Worm (Caenorhabditis elegans): Measurements from ENCODE around the gene srd-23.

DNA sequence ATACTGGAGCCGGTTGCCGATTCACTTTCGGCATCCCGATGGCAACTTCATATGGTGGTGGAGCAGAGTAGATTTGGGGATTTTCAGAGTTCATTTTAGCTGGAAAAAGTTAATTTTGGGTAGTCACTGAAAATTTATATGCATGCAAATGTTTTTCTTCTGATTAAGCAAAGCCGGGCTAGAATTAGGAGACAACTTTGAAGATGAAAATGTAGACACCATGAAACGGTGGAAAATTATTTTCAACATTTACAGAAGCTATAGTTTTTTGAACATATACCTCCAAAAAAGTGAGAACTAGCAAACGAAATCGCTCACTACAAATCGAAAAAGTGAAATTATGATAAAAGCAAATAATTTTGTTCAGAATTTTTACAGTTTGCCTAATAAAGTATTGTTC, 40.5 kb downstream of the srd-23 start, which contains the start of gene Y40H7A.11:
- TF ChIP-seq med-1 (GFP tag; optimal IDR thresholded peaks at IDR 0.05; ENCODE audit: insufficient read depth) (no peak), ztf-23 (GFP tag; IDR thresholded peaks at IDR 0.05) (no peak), flt-1 (GFP tag; IDR thresholded peaks at IDR 0.05) (no peak), klf-2 (GFP tag; conservative IDR thresholded peaks at IDR 0.05) (no peak), cog-1 (tag; optimal IDR thresholded peaks at IDR 0.05) (no peak)
